Worm (Caenorhabditis elegans): ENCODE measurements around the gene cogc-2.

DNA sequence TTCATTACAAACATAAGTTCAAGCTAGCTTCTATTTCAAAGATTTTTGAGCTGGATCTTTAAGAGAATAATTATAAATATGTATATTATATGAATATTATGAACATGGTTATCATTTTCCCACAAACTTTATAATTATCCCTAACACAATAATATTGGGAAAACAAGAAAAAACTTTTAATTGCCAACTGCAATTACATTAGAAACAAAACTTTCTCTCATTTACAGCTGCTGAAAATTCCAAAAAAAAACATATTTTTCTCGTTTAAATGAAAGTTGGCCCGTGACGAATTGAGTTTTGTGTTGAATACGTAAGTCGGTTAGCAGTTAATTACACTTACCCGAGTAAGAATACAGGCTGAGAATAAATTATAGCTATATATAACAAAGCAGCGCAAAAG lies 23.3 kb upstream of the cogc-2 start:
- TF ChIP-seq ceh-48 (tag; optimal IDR thresholded peaks at IDR 0.05) (no peak), ceh-34 (tag; optimal IDR thresholded peaks at IDR 0.05) (no peak), pqm-1 (tag; optimal IDR thresholded peaks at IDR 0.05) (no peak), fkh-10 (GFP tag; optimal IDR thresholded peaks at IDR 0.05) (no peak), pros-1 (tag; optimal IDR thresholded peaks at IDR 0.05) (no peak), mec-3 (tag; optimal IDR thresholded peaks at IDR 0.05; ENCODE audit: borderline replicate concordance) (no peak), npax-4 (tag; optimal IDR thresholded peaks at IDR 0.05) (no peak), sdc-2 (tag; optimal IDR thresholded peaks at IDR 0.05) (no peak), ceh-9 (tag; optimal IDR thresholded peaks at IDR 0.05) (no peak), nhr-11 (tag; optimal IDR thresholded peaks at IDR 0.05) (no peak)
